Fruit fly (Drosophila melanogaster) whole organism, wandering third instar larva: ENCODE data around the gene CG43448.

Source experiments
- Abd-B ChIP-seq: fragments of >200 bp; optimal IDR thresholded peaks from 2 replicates; lab custom pipeline; 2017; ENCODE audit warnings: missing biosample characterization, missing genetic modification characterization
- CG32264 ChIP-seq: fragments of 200-800 bp; sonication (Bioruptor generic); optimal IDR thresholded peaks from 2 replicates; lab custom pipeline; 2016; ENCODE audit warnings: missing biosample characterization, missing genetic modification characterization
- CG9705 ChIP-seq: fragments of 200-800 bp; sonication (Bioruptor generic); optimal IDR thresholded peaks from 2 replicates; lab custom pipeline; 2018; ENCODE audit warnings: missing biosample characterization, mild to moderate bottlenecking, missing genetic modification characterization
- CrebA ChIP-seq: fragments of 200-800 bp; sonication (Bioruptor generic); optimal IDR thresholded peaks from 2 replicates; lab custom pipeline; 2016; ENCODE audit warnings: missing biosample characterization, mild to moderate bottlenecking, missing genetic modification characterization, borderline replicate concordance
- Dfd ChIP-seq: fragments of >200 bp; optimal IDR thresholded peaks from 2 replicates; lab custom pipeline; 2017; ENCODE audit warnings: missing biosample characterization, missing genetic modification characterization
- GATAd ChIP-seq: sonication (Bioruptor generic); optimal IDR thresholded peaks from 2 replicates; lab custom pipeline; 2016; ENCODE audit warnings: missing biosample characterization, missing genetic modification characterization
- HLH106 ChIP-seq: fragments of 200-800 bp; optimal IDR thresholded peaks from 3 replicates; lab custom pipeline; 2019; ENCODE audit warnings: missing biosample characterization, mild to moderate bottlenecking, missing genetic modification characterization, moderate library complexity
- Hnf4 ChIP-seq: fragments of 200-800 bp; sonication (Bioruptor generic); optimal IDR thresholded peaks from 2 replicates; lab custom pipeline; 2016; ENCODE audit warnings: missing biosample characterization, mild to moderate bottlenecking, missing genetic modification characterization
- Hr78 ChIP-seq: fragments of >200 bp; optimal IDR thresholded peaks from 2 replicates; lab custom pipeline; 2017; ENCODE audit warnings: missing biosample characterization, missing genetic modification characterization
- Hr83 ChIP-seq: fragments of 200-300 bp; sonication (Bioruptor generic); optimal IDR thresholded peaks from 2 replicates; lab custom pipeline; 2016; ENCODE audit warnings: missing biosample characterization, mild to moderate bottlenecking, missing genetic modification characterization, moderate library complexity; ENCODE audit not compliant: poor library complexity, severe bottlenecking
- Jra ChIP-seq: sonication (Bioruptor generic); optimal IDR thresholded peaks from 2 replicates; lab custom pipeline; 2016; ENCODE audit warnings: missing biosample characterization, missing genetic modification characterization
- Mio ChIP-seq: sonication (Bioruptor generic); optimal IDR thresholded peaks from 2 replicates; lab custom pipeline; 2016; ENCODE audit warnings: missing biosample characterization, missing genetic modification characterization
- Myc ChIP-seq: fragments of >200 bp; optimal IDR thresholded peaks from 2 replicates; lab custom pipeline; 2017
- N ChIP-seq: fragments of >200 bp; optimal IDR thresholded peaks from 2 replicates; lab custom pipeline; 2018; ENCODE audit warnings: missing biosample characterization, missing external identifiers, missing genetic modification characterization
- OdsH ChIP-seq: fragments of 200-800 bp; sonication (Bioruptor generic); optimal IDR thresholded peaks from 2 replicates; lab custom pipeline; 2016; ENCODE audit warnings: missing biosample characterization, mild to moderate bottlenecking, missing genetic modification characterization
- Sp1 ChIP-seq: fragments of 200-800 bp; sonication (Bioruptor generic); optimal IDR thresholded peaks from 3 replicates; lab custom pipeline; 2019; ENCODE audit warnings: missing biosample characterization, mild to moderate bottlenecking, missing genetic modification characterization, moderate library complexity
- Vsx2 ChIP-seq: fragments of 200-300, 225-300 bp; sonication (Bioruptor generic); optimal IDR thresholded peaks from 2 replicates; lab custom pipeline; 2018; ENCODE audit warnings: missing biosample characterization, missing genetic modification characterization; ENCODE audit not compliant: partially characterized antibody
- br ChIP-seq: fragments of 200-800 bp; sonication (Bioruptor generic); optimal IDR thresholded peaks from 2 replicates; lab custom pipeline; 2016; ENCODE audit warnings: missing biosample characterization, missing genetic modification characterization
- dl ChIP-seq, 2 experiments: fragments of 175-275, 200-275 bp in 1 of 2; fragments of 200-275 bp in 1 of 2; sonication (Bioruptor generic); optimal IDR thresholded peaks; lab custom pipeline; 2018; ENCODE audit warnings: mild to moderate bottlenecking in 2 of 2, missing biosample characterization in 2 of 2, missing genetic modification characterization in 2 of 2, moderate library complexity in 2 of 2; ENCODE audit not compliant: partially characterized antibody in 2 of 2, insufficient read depth in 1 of 2
- dmrt93B ChIP-seq: fragments of 200-800 bp; sonication (Bioruptor generic); optimal IDR thresholded peaks from 2 replicates; lab custom pipeline; 2018; ENCODE audit warnings: missing biosample characterization, mild to moderate bottlenecking, missing genetic modification characterization
- dsf ChIP-seq: sonication (Bioruptor generic); optimal IDR thresholded peaks from 2 replicates; lab custom pipeline; 2016; ENCODE audit warnings: missing biosample characterization, missing genetic modification characterization, borderline replicate concordance
- ey ChIP-seq: fragments of 200-800 bp; sonication (Bioruptor generic); optimal IDR thresholded peaks from 2 replicates; lab custom pipeline; 2016; ENCODE audit warnings: missing biosample characterization, missing genetic modification characterization
- foxo ChIP-seq, 2 experiments: fragments of 200-800 bp; sonication (Bioruptor generic); optimal IDR thresholded peaks; 2 replicates in 1 of 2; 3 replicates in 1 of 2; lab custom pipeline; 2016 to 2017; ENCODE audit warnings: missing biosample characterization in 2 of 2, missing genetic modification characterization in 2 of 2
- fru ChIP-seq: fragments of 200-800 bp; sonication (Bioruptor generic); optimal IDR thresholded peaks from 3 replicates; lab custom pipeline; 2016; ENCODE audit warnings: missing biosample characterization, mild to moderate bottlenecking, missing genetic modification characterization
- h ChIP-seq: fragments of 200-800 bp; sonication (Bioruptor generic); optimal IDR thresholded peaks from 3 replicates; lab custom pipeline; 2016; ENCODE audit warnings: missing biosample characterization, mild to moderate bottlenecking, missing genetic modification characterization
- jim ChIP-seq: fragments of 175-275, 200-325 bp; sonication (Bioruptor generic); optimal IDR thresholded peaks from 2 replicates; lab custom pipeline; 2016; ENCODE audit warnings: missing biosample characterization, mild to moderate bottlenecking, missing genetic modification characterization
- lola ChIP-seq: fragments of >200 bp; optimal IDR thresholded peaks from 2 replicates; lab custom pipeline; 2017; ENCODE audit warnings: missing biosample characterization, missing genetic modification characterization
- pan ChIP-seq: fragments of >200 bp; optimal IDR thresholded peaks from 2 replicates; lab custom pipeline; 2017
- psq ChIP-seq: fragments of 200-800 bp; sonication (Bioruptor generic); optimal IDR thresholded peaks from 3 replicates; lab custom pipeline; 2017; ENCODE audit warnings: missing biosample characterization, mild to moderate bottlenecking, missing genetic modification characterization, moderate library complexity
- rgr ChIP-seq: fragments of 200-800 bp; sonication (Bioruptor generic); optimal IDR thresholded peaks from 3 replicates; lab custom pipeline; 2016; ENCODE audit warnings: missing biosample characterization, mild to moderate bottlenecking, missing genetic modification characterization
- sage ChIP-seq: fragments of 200-800 bp; sonication (Bioruptor generic); optimal IDR thresholded peaks from 2 replicates; lab custom pipeline; 2016; ENCODE audit warnings: missing biosample characterization, mild to moderate bottlenecking, missing genetic modification characterization
- sv ChIP-seq: fragments of 200-800 bp; sonication (Bioruptor generic); optimal IDR thresholded peaks from 3 replicates; lab custom pipeline; 2016; ENCODE audit warnings: missing biosample characterization, missing genetic modification characterization
- tai ChIP-seq: sonication (Bioruptor generic); optimal IDR thresholded peaks from 2 replicates; lab custom pipeline; 2016; ENCODE audit warnings: missing biosample characterization, missing genetic modification characterization
- usp ChIP-seq: fragments of >200 bp; optimal IDR thresholded peaks from 2 replicates; lab custom pipeline; 2017; ENCODE audit warnings: missing biosample characterization, missing genetic modification characterization
- woc ChIP-seq: sonication (Bioruptor generic); optimal IDR thresholded peaks from 2 replicates; lab custom pipeline; 2016; ENCODE audit warnings: missing biosample characterization, mild to moderate bottlenecking, missing genetic modification characterization

The CG43448 gene

dm6 chr3R:30191462-30191874 lies 46.1 kb downstream of the CG43448 start:
- TF ChIP-seq Sp1 (GFP tag; lab: Kevin White, UChicago) (peak; percentile 64), tai (no peak), Abd-B (GFP tag; lab: Kevin White, UChicago) (no peak), Hr83 (GFP tag; lab: Kevin White, UChicago) (no peak), pan (lab: Kevin White, UChicago) (peak; percentile 52), br (GFP tag; lab: Kevin White, UChicago) (peak; percentile 47), lola (GFP tag; lab: Kevin White, UChicago) (no peak), HLH106 (tag; lab: Kevin White, UChicago) (peak; percentile 50), woc (peak; percentile 92), Jra (GFP tag; lab: Kevin White, UChicago) (no peak), dl (GFP tag; optimal IDR thresholded peaks at IDR 0.05; lab: Kevin White, UChicago; ENCODE audit: insufficient read depth in 1 of 2, partially characterized antibody in 2 of 2) (no peak), sage (GFP tag; lab: Kevin White, UChicago) (no peak), fru (GFP tag; lab: Kevin White, UChicago) (peak; percentile 74), Dfd (no peak), Vsx2 (GFP tag; lab: Kevin White, UChicago) (no peak), N (GFP tag; lab: Kevin White, UChicago) (no peak), usp (no peak), psq (GFP tag; lab: Kevin White, UChicago) (peak; percentile 57), dmrt93B (GFP tag; lab: Kevin White, UChicago) (peak; percentile 21), foxo (GFP tag; optimal IDR thresholded peaks at IDR 0.05; lab: Kevin White, UChicago) (peak in 1 of 2 experiments; percentile 82), OdsH (peak; percentile 74), sv (peak; percentile 10), dsf (GFP tag; lab: Kevin White, UChicago) (no peak), GATAd (GFP tag; lab: Kevin White, UChicago) (no peak), rgr (GFP tag; lab: Kevin White, UChicago) (peak; percentile 66), h (GFP tag; lab: Kevin White, UChicago) (peak; percentile 82), Mio (GFP tag; lab: Kevin White, UChicago) (no peak), ey (GFP tag; lab: Kevin White, UChicago) (peak; percentile 72), Myc (lab: Kevin White, UChicago) (no peak)

- no peak for TF ChIP-seq Mio (GFP tag; lab: Kevin White, UChicago)
- no peak for TF ChIP-seq CG32264 (GFP tag; lab: Kevin White, UChicago)
- no peak for TF ChIP-seq Hr78 (GFP tag; lab: Kevin White, UChicago)
- TF ChIP-seq Dfd, result no peak
- no peak for TF ChIP-seq usp
- TF ChIP-seq tai, result no peak
- no peak for TF ChIP-seq CG9705 (GFP tag; lab: Kevin White, UChicago)
- no peak for TF ChIP-seq CrebA (GFP tag; lab: Kevin White, UChicago)
- no peak for TF ChIP-seq dl (GFP tag; optimal IDR thresholded peaks at IDR 0.05; lab: Kevin White, UChicago; ENCODE audit: insufficient read depth in 1 of 2, partially characterized antibody in 2 of 2)
- TF ChIP-seq GATAd (GFP tag; lab: Kevin White, UChicago), result no peak
- TF ChIP-seq N (GFP tag; lab: Kevin White, UChicago), result no peak
Observed at dm6 chr3R:30191047-30191446, 46.5 kb downstream of the CG43448 start, which contains the start of gene CG9747. CG9747 (minus strand) TSS chr3R:30191252.

dm6 chr3R:30189836-30190235 lies 47.7 kb downstream of the CG43448 start:
- TF ChIP-seq dmrt93B (GFP tag; lab: Kevin White, UChicago) (no peak), rgr (GFP tag; lab: Kevin White, UChicago) (peak; percentile 63), usp (no peak), br (GFP tag; lab: Kevin White, UChicago) (peak; percentile 67), Hnf4 (GFP tag; lab: Kevin White, UChicago) (peak; percentile 32), ey (GFP tag; lab: Kevin White, UChicago) (peak; percentile 63), HLH106 (tag; lab: Kevin White, UChicago) (peak; percentile 62), jim (GFP tag; lab: Kevin White, UChicago) (no peak), GATAd (GFP tag; lab: Kevin White, UChicago) (no peak), foxo (GFP tag; optimal IDR thresholded peaks at IDR 0.05; lab: Kevin White, UChicago) (peak in 1 of 2 experiments; percentile 67), Sp1 (GFP tag; lab: Kevin White, UChicago) (peak; percentile 39), h (GFP tag; lab: Kevin White, UChicago) (peak; percentile 76), OdsH (peak; percentile 46), CG32264 (GFP tag; lab: Kevin White, UChicago) (peak; percentile 36), Abd-B (GFP tag; lab: Kevin White, UChicago) (no peak), woc (peak; percentile 17), psq (GFP tag; lab: Kevin White, UChicago) (peak; percentile 44), Mio (GFP tag; lab: Kevin White, UChicago) (no peak), Myc (lab: Kevin White, UChicago) (no peak), sv (peak; percentile 48), fru (GFP tag; lab: Kevin White, UChicago) (peak; percentile 69), Vsx2 (GFP tag; lab: Kevin White, UChicago) (no peak), Hr78 (GFP tag; lab: Kevin White, UChicago) (no peak)
